Fruit fly (Drosophila melanogaster): ENCODE measurements around the gene Osi23.

The Osi23 gene

DNA sequence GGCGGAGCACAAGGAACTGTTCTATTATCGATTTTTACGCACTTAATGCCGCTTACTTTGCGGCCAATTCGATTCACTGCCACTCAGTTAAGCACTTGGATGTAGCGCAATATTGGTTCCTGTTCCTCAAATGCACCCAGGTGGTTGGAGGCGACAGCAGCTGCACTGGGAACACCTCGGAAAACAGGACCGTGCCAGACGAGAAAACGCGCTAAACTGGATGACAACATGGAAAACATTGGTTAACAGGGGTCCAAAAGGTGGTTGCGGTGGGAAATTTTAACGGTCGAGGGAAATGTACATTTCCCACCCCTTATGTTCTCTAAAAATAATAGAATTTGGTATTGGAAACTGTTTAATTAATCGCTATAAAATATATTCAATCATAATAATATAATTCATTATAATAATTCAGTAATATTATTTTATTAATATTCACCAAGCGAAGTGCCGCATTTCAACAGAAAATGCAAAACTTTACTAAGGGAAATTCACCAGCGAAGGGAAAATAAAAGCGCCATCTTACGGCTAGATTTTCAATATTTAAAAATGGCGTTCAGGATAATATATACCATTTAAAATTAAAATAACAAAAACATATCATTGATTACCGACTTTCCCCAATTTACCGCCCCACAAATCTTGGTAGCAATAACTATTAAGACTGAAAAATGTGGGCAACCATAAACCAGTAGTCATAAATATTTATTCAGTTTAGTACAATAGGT lies 11.1 kb upstream of the Osi23 start, which contains the start of gene aralar1 (continued):
- TF ChIP-seq CG4820 (GFP tag; optimal IDR thresholded peaks at IDR 0.05) (no peak), seq (GFP tag; IDR thresholded peaks at IDR 0.05) (no peak), CG17912 (GFP tag; optimal IDR thresholded peaks at IDR 0.05) (no peak), unc-4 (GFP tag; IDR thresholded peaks at IDR 0.05; ENCODE audit: partially characterized antibody) (no peak), Rx (GFP tag; IDR thresholded peaks at IDR 0.05) (no peak), sisA (GFP tag; IDR thresholded peaks at IDR 0.05) (no peak), CG1529 (GFP tag; optimal IDR thresholded peaks at IDR 0.05) (no peak), HLH4C (GFP tag; IDR thresholded peaks at IDR 0.05; ENCODE audit: partially characterized antibody) (0 out of 3 replicates have a peak, but pooled peaks have one; percentile 20), CG1602 (GFP tag; optimal IDR thresholded peaks at IDR 0.05) (no peak), CG3726 (GFP tag; IDR thresholded peaks at IDR 0.05) (no peak), onecut (GFP tag; IDR thresholded peaks at IDR 0.05) (peak; percentile 41), CG11085 (GFP tag; IDR thresholded peaks at IDR 0.05) (no peak), pros (GFP tag; optimal IDR thresholded peaks at IDR 0.05) (no peak), Dfd (GFP tag; optimal IDR thresholded peaks at IDR 0.05) (peak in 1 of 2 experiments; percentile 26), Taf1 (GFP tag; IDR thresholded peaks at IDR 0.05) (no peak), crol (GFP tag; IDR thresholded peaks at IDR 0.05) (no peak), NC2α (GFP tag; optimal IDR thresholded peaks at IDR 0.05) (no peak), Dp (GFP tag; optimal IDR thresholded peaks at IDR 0.05) (peak; percentile 25), B-H2 (GFP tag; optimal IDR thresholded peaks at IDR 0.05) (no peak), nmo (GFP tag; optimal IDR thresholded peaks at IDR 0.05) (no peak), Opbp (GFP tag; IDR thresholded peaks at IDR 0.05; ENCODE audit: partially characterized antibody) (no peak), CG30020 (tag; optimal IDR thresholded peaks at IDR 0.05) (no peak), CG7372 (GFP tag; IDR thresholded peaks at IDR 0.05) (no peak), CG17802 (tag; optimal IDR thresholded peaks at IDR 0.05) (peak; percentile 55), CTCF (GFP tag; optimal IDR thresholded peaks at IDR 0.05) (peak; percentile 88), CG8478 (optimal IDR thresholded peaks at IDR 0.05) (peak; percentile 24)

DNA sequence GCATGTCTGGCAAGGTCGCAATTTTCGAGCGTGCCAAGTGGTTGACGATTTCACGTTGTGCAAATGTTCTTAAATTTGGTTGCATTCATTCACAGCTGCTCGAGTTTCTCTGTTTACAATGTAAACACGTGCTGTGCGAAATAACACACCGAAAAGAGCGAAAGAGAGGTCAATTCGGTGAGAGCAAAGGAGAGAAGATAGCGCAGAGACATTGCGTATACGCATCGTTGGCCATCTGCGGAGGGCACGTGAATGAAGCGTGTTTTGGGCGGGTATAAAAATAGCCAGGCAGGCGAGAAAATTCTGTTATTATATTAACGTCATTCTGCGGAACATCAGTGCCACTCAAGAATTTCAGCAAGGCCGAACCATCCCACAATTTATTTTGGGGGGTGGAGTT lies 9.6 kb upstream of the Osi23 start:
- no peak for TF ChIP-seq NC2α (GFP tag; optimal IDR thresholded peaks at IDR 0.05)
- TF ChIP-seq chinmo (GFP tag; IDR thresholded peaks at IDR 0.05; ENCODE audit: partially characterized antibody): 0 out of 4 replicates have a peak, but pooled peaks have one; percentile 26
- no peak for TF ChIP-seq grau (tag; optimal IDR thresholded peaks at IDR 0.05)
- TF ChIP-seq CG7357 (GFP tag; IDR thresholded peaks at IDR 0.05): no peak
- TF ChIP-seq btn (GFP tag; optimal IDR thresholded peaks at IDR 0.05): no peak
- TF ChIP-seq CG10267 (tag; optimal IDR thresholded peaks at IDR 0.05): no peak
- no peak for TF ChIP-seq stc (GFP tag; IDR thresholded peaks at IDR 0.05)
- TF ChIP-seq Fer1 (GFP tag; optimal IDR thresholded peaks at IDR 0.05): no peak
- no peak for TF ChIP-seq tna (GFP tag; IDR thresholded peaks at IDR 0.05; ENCODE audit: partially characterized antibody)
- no peak for TF ChIP-seq zfh2 (GFP tag; optimal IDR thresholded peaks at IDR 0.05)
- no peak for TF ChIP-seq cg (GFP tag; optimal IDR thresholded peaks at IDR 0.05)
- TF ChIP-seq dysf (GFP tag; IDR thresholded peaks at IDR 0.05): no peak
- no peak for TF ChIP-seq Xbp1 (GFP tag; optimal IDR thresholded peaks at IDR 0.05)
- TF ChIP-seq Lpt (GFP tag; optimal IDR thresholded peaks at IDR 0.05): no peak
- TF ChIP-seq aop (GFP tag; IDR thresholded peaks at IDR 0.05): no peak
- no peak for TF ChIP-seq prd (optimal IDR thresholded peaks at IDR 0.05)
- no peak for TF ChIP-seq prd (GFP tag; IDR thresholded peaks at IDR 0.05)
- no peak for TF ChIP-seq CG18764 (GFP tag; optimal IDR thresholded peaks at IDR 0.05)
- no peak for TF ChIP-seq CG17568 (GFP tag; optimal IDR thresholded peaks at IDR 0.05)
- TF ChIP-seq Ssrp (tag; optimal IDR thresholded peaks at IDR 0.05): no peak
- no peak for TF ChIP-seq p53 (GFP tag; optimal IDR thresholded peaks at IDR 0.05)
- TF ChIP-seq CG1233 (GFP tag; optimal IDR thresholded peaks at IDR 0.05): no peak
- TF ChIP-seq NK7.1 (GFP tag; optimal IDR thresholded peaks at IDR 0.05): no peak
- TF ChIP-seq CG12769 (tag; optimal IDR thresholded peaks at IDR 0.05): peak; percentile 39
- TF ChIP-seq mirr (GFP tag; optimal IDR thresholded peaks at IDR 0.05): no peak
- TF ChIP-seq Elba2 (GFP tag; optimal IDR thresholded peaks at IDR 0.05): no peak
- TF ChIP-seq sr (GFP tag; IDR thresholded peaks at IDR 0.05): 0 out of 3 replicates have a peak, but pooled peaks have one; percentile 42

Measured in whole organism, embryonic.